Fruit fly (Drosophila melanogaster) whole organism, embryonic: ENCODE measurements around the gene Tpr2.
A peak's percentile ranks its signal among the peaks of the same experiment; 100 is the strongest.

Source experiments
- ATbp ChIP-seq: fragments of 200-800 bp; sonication (Bioruptor generic); optimal IDR thresholded peaks from 2 replicates; lab custom pipeline; 2017; ENCODE audit warnings: missing biosample characterization, mild to moderate bottlenecking, missing genetic modification characterization, missing genetic modification reagents
- B-H1 ChIP-seq: fragments of 200-800 bp; sonication (Bioruptor generic); IDR thresholded peaks from 3 replicates; pipeline ENCODE4 v1.3.6; 2022; ENCODE audit warnings: missing biosample characterization, missing genetic modification characterization
- BEAF-32 ChIP-seq: fragments of 200-800 bp; sonication (Bioruptor generic); optimal IDR thresholded peaks from 3 replicates; lab custom pipeline; 2017; ENCODE audit warnings: missing biosample characterization, missing genetic modification characterization, mild to moderate bottlenecking, moderate library complexity, missing genetic modification reagents
- CG10274 ChIP-seq: fragments of 200-800 bp; sonication (Bioruptor generic); optimal IDR thresholded peaks from 3 replicates; lab custom pipeline; 2017; ENCODE audit warnings: missing biosample characterization, mild to moderate bottlenecking, missing genetic modification characterization
- CG12744 ChIP-seq: fragments of 200-800 bp; sonication (Bioruptor generic); optimal IDR thresholded peaks from 2 replicates; lab custom pipeline; 2016; ENCODE audit warnings: missing biosample characterization, missing genetic modification characterization
- CG12942 ChIP-seq: fragments of 200-800 bp; sonication (Bioruptor generic); optimal IDR thresholded peaks from 3 replicates; lab custom pipeline; 2016; ENCODE audit warnings: missing biosample characterization, missing genetic modification characterization
- CG13296 ChIP-seq: fragments of 200-800 bp; sonication (Bioruptor generic); optimal IDR thresholded peaks from 3 replicates; lab custom pipeline; 2018; ENCODE audit warnings: missing biosample characterization, mild to moderate bottlenecking, missing genetic modification characterization
- CG14860 ChIP-seq: fragments of 200-800 bp; sonication (Bioruptor generic); IDR thresholded peaks from 3 replicates; pipeline ENCODE4 v1.3.6; 2022; ENCODE audit warnings: missing biosample characterization, missing genetic modification characterization; ENCODE audit not compliant: partially characterized antibody
- CG14965 ChIP-seq: fragments of 200-800 bp; sonication (Bioruptor generic); optimal IDR thresholded peaks from 2 replicates; lab custom pipeline; 2016; ENCODE audit warnings: missing biosample characterization, missing genetic modification characterization, borderline replicate concordance
- CG1602 ChIP-seq: fragments of 200-800 bp; sonication (Bioruptor generic); optimal IDR thresholded peaks from 3 replicates; lab custom pipeline; 2016; ENCODE audit warnings: missing biosample characterization, missing genetic modification characterization
- CG1603 ChIP-seq: fragments of 200-800 bp; sonication (Bioruptor generic); optimal IDR thresholded peaks from 2 replicates; lab custom pipeline; 2019; ENCODE audit warnings: missing biosample characterization, mild to moderate bottlenecking, missing genetic modification characterization, moderate library complexity
- CG16779 ChIP-seq: fragments of 200-800 bp; sonication (Bioruptor generic); IDR thresholded peaks from 2 replicates; pipeline ENCODE4 v1.3.6; 2022; ENCODE audit warnings: missing biosample characterization, missing genetic modification characterization
- CG16863 ChIP-seq: fragments of 200-800 bp; sonication (Bioruptor generic); optimal IDR thresholded peaks from 3 replicates; lab custom pipeline; 2016; ENCODE audit warnings: missing biosample characterization, missing genetic modification characterization
- CG33213 ChIP-seq: fragments of 200-800 bp; sonication (Bioruptor generic); optimal IDR thresholded peaks from 3 replicates; lab custom pipeline; 2016; ENCODE audit warnings: missing biosample characterization, missing genetic modification characterization
- CG5245 ChIP-seq: fragments of 200-800 bp; sonication (Bioruptor generic); optimal IDR thresholded peaks from 3 replicates; lab custom pipeline; 2016; ENCODE audit warnings: missing biosample characterization, missing genetic modification characterization
- CG6791 ChIP-seq: fragments of 200-800 bp; sonication (Bioruptor generic); IDR thresholded peaks from 3 replicates; pipeline ENCODE4 v1.3.6; 2022; ENCODE audit warnings: missing biosample characterization, missing genetic modification characterization; ENCODE audit not compliant: partially characterized antibody
- CG6813 ChIP-seq: fragments of 200-800 bp; sonication (Bioruptor generic); optimal IDR thresholded peaks from 2 replicates; lab custom pipeline; 2017; ENCODE audit warnings: missing biosample characterization, missing genetic modification characterization, mild to moderate bottlenecking, moderate library complexity, missing genetic modification reagents
- CG7745 ChIP-seq: fragments of 200-800 bp; sonication (Bioruptor generic); optimal IDR thresholded peaks from 2 replicates; lab custom pipeline; 2018; ENCODE audit warnings: missing biosample characterization, mild to moderate bottlenecking, missing genetic modification characterization, moderate library complexity
- CG9797 ChIP-seq: fragments of 200-800 bp; sonication (Bioruptor generic); optimal IDR thresholded peaks from 3 replicates; lab custom pipeline; 2018; ENCODE audit warnings: missing biosample characterization, mild to moderate bottlenecking, missing genetic modification characterization
- CG9932 ChIP-seq: fragments of 200-800 bp; sonication (Bioruptor generic); IDR thresholded peaks from 2 replicates; pipeline ENCODE4 v1.3.6; 2022; ENCODE audit warnings: missing biosample characterization, missing genetic modification characterization
- CoRest ChIP-seq: fragments of 200-800 bp; sonication (Bioruptor generic); optimal IDR thresholded peaks from 3 replicates; lab custom pipeline; 2018; ENCODE audit warnings: missing biosample characterization, mild to moderate bottlenecking, missing genetic modification characterization, moderate library complexity
- Dll ChIP-seq: fragments of 200-800 bp; sonication (Bioruptor generic); IDR thresholded peaks from 4 replicates; pipeline ENCODE4 v1.3.6; 2022; ENCODE audit warnings: missing biosample characterization, missing genetic modification characterization; ENCODE audit not compliant: partially characterized antibody
- Doc3 ChIP-seq: fragments of 200-800 bp; sonication (Bioruptor generic); IDR thresholded peaks from 3 replicates; pipeline ENCODE4 v1.3.6; 2022; ENCODE audit warnings: missing biosample characterization, missing genetic modification characterization; ENCODE audit not compliant: partially characterized antibody
- Dref ChIP-seq: fragments of 200-800 bp; sonication (Bioruptor generic); IDR thresholded peaks from 2 replicates; pipeline ENCODE4 v1.3.6; 2022; ENCODE audit warnings: missing biosample characterization, missing genetic modification characterization
- Ets97D ChIP-seq: fragments of 200-800 bp; sonication (Bioruptor generic); optimal IDR thresholded peaks from 3 replicates; lab custom pipeline; 2016; ENCODE audit warnings: missing biosample characterization, missing genetic modification characterization
- Meics ChIP-seq: fragments of 200-800 bp; sonication (Bioruptor generic); optimal IDR thresholded peaks from 2 replicates; lab custom pipeline; 2017; ENCODE audit warnings: missing biosample characterization, mild to moderate bottlenecking, missing genetic modification characterization
- Nf-YC ChIP-seq: fragments of 200-800 bp; optimal IDR thresholded peaks from 3 replicates; lab custom pipeline; 2019; ENCODE audit warnings: missing biosample characterization, mild to moderate bottlenecking, missing genetic modification characterization, moderate library complexity
- NfI ChIP-seq: fragments of 200-800 bp; sonication (Bioruptor generic); optimal IDR thresholded peaks from 3 replicates; lab custom pipeline; 2018; ENCODE audit warnings: missing biosample characterization, mild to moderate bottlenecking, missing genetic modification characterization, moderate library complexity
- Oaz ChIP-seq: fragments of 200-800 bp; sonication (Bioruptor generic); IDR thresholded peaks from 2 replicates; pipeline ENCODE4 v1.3.6; 2022; ENCODE audit warnings: missing biosample characterization, missing genetic modification characterization
- Opbp ChIP-seq: fragments of 200-800 bp; sonication (Bioruptor generic); IDR thresholded peaks from 3 replicates; pipeline ENCODE4 v1.3.6; 2022; ENCODE audit warnings: missing biosample characterization, missing genetic modification characterization; ENCODE audit not compliant: partially characterized antibody
- Optix ChIP-seq: fragments of 200-800 bp; sonication (Bioruptor generic); IDR thresholded peaks from 3 replicates; pipeline ENCODE4 v1.3.6; 2022; ENCODE audit warnings: missing biosample characterization, missing genetic modification characterization
- Poxn ChIP-seq: fragments of 200-800 bp; sonication (Bioruptor generic); IDR thresholded peaks from 2 replicates; pipeline ENCODE4 v1.3.6; 2022; ENCODE audit warnings: missing biosample characterization, missing genetic modification characterization
- Rx ChIP-seq: fragments of 200-800 bp; sonication (Bioruptor generic); IDR thresholded peaks from 2 replicates; pipeline ENCODE4 v1.3.6; 2022; ENCODE audit warnings: missing biosample characterization, missing genetic modification characterization
- Scr ChIP-seq: fragments of 200-800 bp; sonication (Bioruptor generic); IDR thresholded peaks from 2 replicates; pipeline ENCODE4 v1.3.6; 2022; ENCODE audit warnings: missing biosample characterization, missing genetic modification characterization; ENCODE audit not compliant: partially characterized antibody
- Stat92E ChIP-seq, 3 experiments: fragments of >200 bp in 2 of 3; fragments of 200-800 bp in 1 of 3; sonication (Bioruptor generic) in 1 of 3; optimal IDR thresholded peaks; 2 replicates each; lab custom pipeline; 2017 to 2019; ENCODE audit warnings: missing biosample characterization in 3 of 3, missing genetic modification characterization in 3 of 3, mild to moderate bottlenecking in 1 of 3, moderate library complexity in 1 of 3
- chinmo ChIP-seq: fragments of 200-800 bp; sonication (Bioruptor generic); IDR thresholded peaks from 4 replicates; pipeline ENCODE4 v1.3.6; 2022; ENCODE audit warnings: missing biosample characterization, missing genetic modification characterization; ENCODE audit not compliant: partially characterized antibody
- crp ChIP-seq, 2 experiments: fragments of 200-800 bp; sonication (Bioruptor generic); optimal IDR thresholded peaks; 2 replicates in 1 of 2; 3 replicates in 1 of 2; lab custom pipeline; 2017; ENCODE audit warnings: missing biosample characterization in 2 of 2, missing genetic modification characterization in 2 of 2, mild to moderate bottlenecking in 1 of 2, moderate library complexity in 1 of 2
- dmrt11E ChIP-seq: fragments of 200-800 bp; sonication (Bioruptor generic); optimal IDR thresholded peaks from 3 replicates; lab custom pipeline; 2018; ENCODE audit warnings: missing biosample characterization, mild to moderate bottlenecking, missing genetic modification characterization, moderate library complexity
- gce ChIP-seq: fragments of 200-800 bp; sonication (Bioruptor generic); IDR thresholded peaks from 3 replicates; pipeline ENCODE4 v1.3.6; 2022; ENCODE audit warnings: missing biosample characterization, missing genetic modification characterization
- gcm ChIP-seq: fragments of 200-800 bp; sonication (Bioruptor generic); optimal IDR thresholded peaks from 2 replicates; lab custom pipeline; 2019; ENCODE audit warnings: missing biosample characterization, mild to moderate bottlenecking, missing genetic modification characterization, moderate library complexity
- gt ChIP-seq: fragments of 200-800 bp; sonication (Bioruptor generic); IDR thresholded peaks from 2 replicates; pipeline ENCODE4 v1.3.6; 2022; ENCODE audit warnings: missing biosample characterization, missing genetic modification characterization
- ind ChIP-seq: fragments of 200-800 bp; sonication (Bioruptor generic); optimal IDR thresholded peaks from 3 replicates; lab custom pipeline; 2016; ENCODE audit warnings: missing biosample characterization, missing genetic modification characterization
- mld ChIP-seq: fragments of 200-800 bp; sonication (Bioruptor generic); IDR thresholded peaks from 3 replicates; pipeline ENCODE4 v1.3.6; 2022; ENCODE audit warnings: missing biosample characterization, missing genetic modification characterization; ENCODE audit not compliant: partially characterized antibody
- odd ChIP-seq: fragments of 200-800 bp; sonication (Bioruptor generic); optimal IDR thresholded peaks from 2 replicates; lab custom pipeline; 2017; ENCODE audit warnings: missing biosample characterization, mild to moderate bottlenecking, missing genetic modification characterization
- otp ChIP-seq: fragments of 200-800 bp; sonication (Bioruptor generic); IDR thresholded peaks from 3 replicates; pipeline ENCODE4, ENCODE4 v1.3.6; 2022; ENCODE audit warnings: missing biosample characterization, missing genetic modification characterization
- pfk ChIP-seq: fragments of 200-800 bp; sonication (Bioruptor generic); optimal IDR thresholded peaks from 2 replicates; lab custom pipeline; 2018; ENCODE audit warnings: missing biosample characterization, mild to moderate bottlenecking, missing genetic modification characterization, moderate library complexity
- psq ChIP-seq: fragments of 200-800 bp; sonication (Bioruptor generic); optimal IDR thresholded peaks from 2 replicates; lab custom pipeline; 2017; ENCODE audit warnings: missing biosample characterization, missing genetic modification characterization
- run ChIP-seq: fragments of 200-800 bp; sonication (Bioruptor generic); optimal IDR thresholded peaks from 3 replicates; lab custom pipeline; 2018; ENCODE audit warnings: missing biosample characterization, mild to moderate bottlenecking, missing genetic modification characterization
- sna ChIP-seq: fragments of 200-800 bp; sonication (Bioruptor generic); IDR thresholded peaks from 2 replicates; pipeline ENCODE4 v1.3.6; 2022; ENCODE audit warnings: missing biosample characterization, missing genetic modification characterization; ENCODE audit not compliant: partially characterized antibody

The Tpr2 gene

dm6 chr2L:16507682-16508269 is 16.4 kb downstream of the Tpr2 start (continued):
- no peak for TF ChIP-seq Stat92E (GFP tag; optimal IDR thresholded peaks at IDR 0.05; lab: Kevin White, UChicago)
- peak; percentile 73 for TF ChIP-seq BEAF-32 (GFP tag; lab: Kevin White, UChicago)
- TF ChIP-seq chinmo (GFP tag; lab: Robert Waterston, UW): peak; percentile 34; the same call in 1 of the 4 replicates
- no peak for TF ChIP-seq CG12744
- TF ChIP-seq CG7745 (tag; lab: Kevin White, UChicago): no peak
- no peak for TF ChIP-seq NfI (GFP tag; lab: Kevin White, UChicago)
- TF ChIP-seq Dll (GFP tag; lab: Robert Waterston, UW): peak; percentile 65
- no peak for TF ChIP-seq CG9932
- no peak for TF ChIP-seq CG33213 (GFP tag; lab: Kevin White, UChicago)
- no peak for TF ChIP-seq run
- no peak for TF ChIP-seq CG14965 (GFP tag; lab: Kevin White, UChicago)
- no peak for TF ChIP-seq CG16779
- no peak for TF ChIP-seq ATbp (GFP tag; lab: Kevin White, UChicago)
- peak; percentile 68 for TF ChIP-seq Scr (GFP tag; lab: Robert Waterston, UW)
- TF ChIP-seq sna (GFP tag; lab: Robert Waterston, UW): peak; percentile 52
- TF ChIP-seq CG1602 (GFP tag; lab: Kevin White, UChicago): no peak
- no peak for TF ChIP-seq Oaz (GFP tag; lab: Robert Waterston, UW)
- TF ChIP-seq Optix (GFP tag; lab: Robert Waterston, UW): no peak
- no peak for TF ChIP-seq odd (GFP tag; lab: Kevin White, UChicago)
- TF ChIP-seq B-H1 (GFP tag; lab: Robert Waterston, UW): no peak
- TF ChIP-seq Meics (GFP tag; lab: Kevin White, UChicago): no peak
- no peak for TF ChIP-seq CG6813 (GFP tag; lab: Kevin White, UChicago)
- no peak for TF ChIP-seq ind (GFP tag; lab: Kevin White, UChicago)
- TF ChIP-seq gt (GFP tag; lab: Robert Waterston, UW): 0 out of 2 replicates have a peak, but pooled peaks have one; percentile 16
- no peak for TF ChIP-seq mld (GFP tag; lab: Robert Waterston, UW)
- TF ChIP-seq CoRest (tag; lab: Kevin White, UChicago): no peak
- no peak for TF ChIP-seq CG16863
- peak; percentile 15 for TF ChIP-seq CG1603
- TF ChIP-seq otp: no peak
- no peak for TF ChIP-seq Doc3
- TF ChIP-seq Ets97D (GFP tag; lab: Kevin White, UChicago): peak; percentile 10
- no peak for TF ChIP-seq CG10274 (GFP tag; lab: Kevin White, UChicago)
- no peak for TF ChIP-seq gce (GFP tag; lab: Robert Waterston, UW)
- TF ChIP-seq Dref (GFP tag; lab: Robert Waterston, UW): peak; percentile 82
- TF ChIP-seq dmrt11E (tag; lab: Kevin White, UChicago): no peak
- no peak for TF ChIP-seq crp (GFP tag; optimal IDR thresholded peaks at IDR 0.05; lab: Kevin White, UChicago)
- TF ChIP-seq CG13296 (GFP tag; lab: Kevin White, UChicago): no peak
- no peak for TF ChIP-seq pfk (GFP tag; lab: Kevin White, UChicago)
- TF ChIP-seq CG9797 (GFP tag; lab: Kevin White, UChicago): no peak
- peak; percentile 66 for TF ChIP-seq Opbp
- peak; percentile 9 for TF ChIP-seq Nf-YC (tag; lab: Kevin White, UChicago)
- no peak for TF ChIP-seq Rx (GFP tag; lab: Robert Waterston, UW)
- TF ChIP-seq CG5245: no peak
- TF ChIP-seq CG14860 (GFP tag; lab: Robert Waterston, UW): no peak
- peak; percentile 68; the same call in 2 of the 3 replicates for TF ChIP-seq CG6791 (GFP tag; lab: Robert Waterston, UW)
- no peak for TF ChIP-seq Poxn (GFP tag; lab: Robert Waterston, UW)
- no peak for TF ChIP-seq gcm (GFP tag; lab: Kevin White, UChicago)
- no peak for TF ChIP-seq CG12942 (GFP tag; lab: Kevin White, UChicago)
- TF ChIP-seq psq: no peak
